Fruit fly (Drosophila melanogaster): ENCODE results near the gene Tspo.

The Tspo gene

dm6 chr2L:574226-574625, 14.8 kb downstream of the Tspo start, which contains the start of the genes Ipk2 and cold (continued):
- TF ChIP-seq CG42726 (GFP tag; IDR thresholded peaks at IDR 0.05; ENCODE audit: partially characterized antibody) (no peak), Dbx (GFP tag; IDR thresholded peaks at IDR 0.05) (peak; percentile 87), so (GFP tag; IDR thresholded peaks at IDR 0.05) (no peak; the same call in 2 of the 3 replicates), zen2 (GFP tag; IDR thresholded peaks at IDR 0.05; ENCODE audit: partially characterized antibody) (no peak), CG18011 (GFP tag; optimal IDR thresholded peaks at IDR 0.05) (no peak), CG5953 (GFP tag; IDR thresholded peaks at IDR 0.05) (no peak), peb (GFP tag; IDR thresholded peaks at IDR 0.05) (peak; percentile 16; the same call in 1 of the 2 replicates), Camta (GFP tag; optimal IDR thresholded peaks at IDR 0.05) (peak; percentile 78), chn (GFP tag; optimal IDR thresholded peaks at IDR 0.05) (peak; percentile 78), sens (GFP tag) (peak; percentile 96), kah (GFP tag; optimal IDR thresholded peaks at IDR 0.05) (peak; percentile 94), Dip3 (GFP tag; optimal IDR thresholded peaks at IDR 0.05) (peak; percentile 84), usp (GFP tag; optimal IDR thresholded peaks at IDR 0.05) (no peak), hkb (optimal IDR thresholded peaks at IDR 0.05) (peak; percentile 92), hkb (GFP tag; IDR thresholded peaks at IDR 0.05) (peak; percentile 67), Vsx1 (GFP tag; optimal IDR thresholded peaks at IDR 0.05) (no peak), schlank (tag; optimal IDR thresholded peaks at IDR 0.05) (peak; percentile 22), CG10366 (GFP tag; IDR thresholded peaks at IDR 0.05) (peak; percentile 60), CrebB (tag; optimal IDR thresholded peaks at IDR 0.05) (peak; percentile 31), CG11398 (GFP tag; optimal IDR thresholded peaks at IDR 0.05) (peak; percentile 54), trh (GFP tag; optimal IDR thresholded peaks at IDR 0.05) (peak; percentile 59), Sry-β (GFP tag; optimal IDR thresholded peaks at IDR 0.05) (peak; percentile 99), disco-r (GFP tag; optimal IDR thresholded peaks at IDR 0.05) (peak; percentile 52), ftz-f1 (GFP tag; optimal IDR thresholded peaks at IDR 0.05) (peak; percentile 57), CG9609 (GFP tag; optimal IDR thresholded peaks at IDR 0.05) (peak; percentile 69), CG10274 (GFP tag; optimal IDR thresholded peaks at IDR 0.05) (peak; percentile 60), Dp (GFP tag; optimal IDR thresholded peaks at IDR 0.05) (peak; percentile 63), Hr3 (GFP tag; optimal IDR thresholded peaks at IDR 0.05) (peak; percentile 83), Dref (GFP tag; IDR thresholded peaks at IDR 0.05) (0 out of 2 replicates have a peak, but pooled peaks have one; percentile 38), ab (GFP tag; optimal IDR thresholded peaks at IDR 0.05) (peak; percentile 67), Jarid2 (GFP tag; optimal IDR thresholded peaks at IDR 0.05) (peak; percentile 1), C15 (GFP tag; IDR thresholded peaks at IDR 0.05) (no peak), sr (GFP tag; IDR thresholded peaks at IDR 0.05) (no peak), CG12236 (GFP tag; optimal IDR thresholded peaks at IDR 0.05) (peak; percentile 44), CG31365 (tag; optimal IDR thresholded peaks at IDR 0.05) (peak; percentile 12), onecut (GFP tag; IDR thresholded peaks at IDR 0.05) (peak; percentile 49), CG14050 (GFP tag; IDR thresholded peaks at IDR 0.05) (peak; percentile 57; the same call in 2 of the 3 replicates), Hr78 (GFP tag; optimal IDR thresholded peaks at IDR 0.05) (no peak), CG2116 (GFP tag; optimal IDR thresholded peaks at IDR 0.05) (peak; percentile 70), sna (GFP tag; IDR thresholded peaks at IDR 0.05; ENCODE audit: partially characterized antibody) (no peak), Hmx (GFP tag; optimal IDR thresholded peaks at IDR 0.05) (no peak), CG33557 (GFP tag; optimal IDR thresholded peaks at IDR 0.05) (peak; percentile 68), CG10959 (GFP tag; IDR thresholded peaks at IDR 0.05) (peak; percentile 28; the same call in 1 of the 2 replicates), CG16779 (GFP tag; IDR thresholded peaks at IDR 0.05) (no peak), CG17328 (GFP tag; IDR thresholded peaks at IDR 0.05) (0 out of 2 replicates have a peak, but pooled peaks have one; percentile 11), Aef1 (GFP tag; IDR thresholded peaks at IDR 0.05) (peak; percentile 69; the same call in 2 of the 3 replicates), grau (tag; optimal IDR thresholded peaks at IDR 0.05) (peak; percentile 83), Elba2 (GFP tag; optimal IDR thresholded peaks at IDR 0.05) (peak; percentile 35), vfl (GFP tag; optimal IDR thresholded peaks at IDR 0.05) (peak; percentile 85), CG32772 (GFP tag; IDR thresholded peaks at IDR 0.05) (peak; percentile 50), fru (optimal IDR thresholded peaks at IDR 0.05) (no peak), Asciz (GFP tag; optimal IDR thresholded peaks at IDR 0.05) (no peak)
